Fruit fly (Drosophila melanogaster) whole organism, larva: Measurements from ENCODE around the gene mRpL35.
A peak's percentile ranks its signal among the peaks of the same experiment; 100 is the strongest.

Experiments
- noc ChIP-seq: fragments of 200-800 bp; sonication (Bioruptor generic); optimal IDR thresholded peaks from 3 replicates; lab custom pipeline; 2019; ENCODE audit warnings: missing biosample characterization, mild to moderate bottlenecking, missing genetic modification characterization, moderate library complexity

mRpL35 gene

dm6 chr3R:22052235-22052634, 28.9 kb downstream of the mRpL35 start:
- TF ChIP-seq noc (tag; lab: Kevin White, UChicago), result no peak

- no peak for TF ChIP-seq noc (tag; lab: Kevin White, UChicago)
Measured at dm6 chr3R:22053202-22053601, 29.9 kb downstream of the mRpL35 start.

- TF ChIP-seq noc (tag; lab: Kevin White, UChicago), result no peak
Measured at dm6 chr3R:22053740-22054139, 30.4 kb downstream of the mRpL35 start.

DNA sequence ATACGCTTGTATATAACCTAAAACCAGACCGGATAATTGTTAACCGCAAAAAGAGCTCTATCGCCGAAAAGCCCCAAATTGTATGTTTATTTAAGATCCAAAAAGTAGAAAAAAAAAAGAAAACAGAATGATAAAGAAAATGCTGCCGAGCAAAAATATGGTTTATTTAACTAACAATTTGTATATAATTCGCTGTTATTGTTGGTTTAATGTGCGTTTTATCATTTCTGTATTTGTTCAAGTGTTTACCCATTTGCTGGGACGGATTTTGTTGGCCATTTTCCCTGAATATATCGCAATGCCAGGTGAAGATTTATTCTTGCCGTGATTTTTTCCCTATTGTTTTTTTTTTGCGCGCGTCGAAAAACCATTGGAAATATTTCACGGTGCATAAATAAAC, 33.8 kb downstream of the mRpL35 start:
- TF ChIP-seq noc (tag; lab: Kevin White, UChicago), result peak; percentile 7

- no peak for TF ChIP-seq noc (tag; lab: Kevin White, UChicago)
Measured at dm6 chr3R:22066440-22066839, 43.1 kb downstream of the mRpL35 start.

DNA sequence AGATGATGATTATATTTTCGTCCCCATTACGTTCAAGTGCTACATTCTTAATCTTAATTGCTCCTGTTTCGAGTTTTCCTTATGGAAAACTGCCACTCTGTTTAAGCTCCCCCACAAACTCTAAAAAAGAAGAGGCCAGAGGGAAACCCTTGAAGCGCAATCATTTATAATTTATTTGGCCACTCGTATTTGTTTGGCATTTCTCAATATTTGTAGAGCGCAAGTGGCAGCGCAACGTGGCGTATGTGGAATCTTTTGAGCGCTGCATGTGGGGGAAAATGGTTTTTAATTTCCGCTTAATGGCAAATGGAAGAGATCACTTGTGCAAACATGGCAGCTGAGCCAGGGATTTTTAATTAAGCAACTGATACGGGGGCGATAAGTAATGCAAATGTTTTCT, 43.9 kb downstream of the mRpL35 start:
- no peak for TF ChIP-seq noc (tag; lab: Kevin White, UChicago)

dm6 chr3R:22071628-22072027, 48.3 kb downstream of the mRpL35 start:
- no peak for TF ChIP-seq noc (tag; lab: Kevin White, UChicago)

DNA sequence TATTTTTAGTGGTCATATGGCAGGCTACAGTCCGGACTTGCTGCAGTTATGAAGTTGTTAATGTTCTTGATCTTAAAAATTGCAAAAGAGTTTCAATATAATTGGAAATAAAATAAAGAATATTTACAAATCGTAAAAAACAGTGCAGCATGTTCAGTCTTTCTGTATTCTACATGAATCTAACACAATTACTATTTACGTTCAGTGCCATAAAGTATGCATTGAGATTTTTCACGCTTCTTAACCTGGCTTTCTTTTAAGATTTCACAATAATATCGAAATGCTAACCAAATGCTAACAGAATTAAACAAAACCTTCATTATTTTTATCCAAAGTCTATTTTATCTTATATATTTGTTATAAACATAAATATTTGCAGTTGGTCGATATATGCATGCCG, 49.2 kb downstream of the mRpL35 start:
- no peak for TF ChIP-seq noc (tag; lab: Kevin White, UChicago)
